Worm (Caenorhabditis elegans): ENCODE measurements around the gene C32D5.4.

The C32D5.4 gene

DNA sequence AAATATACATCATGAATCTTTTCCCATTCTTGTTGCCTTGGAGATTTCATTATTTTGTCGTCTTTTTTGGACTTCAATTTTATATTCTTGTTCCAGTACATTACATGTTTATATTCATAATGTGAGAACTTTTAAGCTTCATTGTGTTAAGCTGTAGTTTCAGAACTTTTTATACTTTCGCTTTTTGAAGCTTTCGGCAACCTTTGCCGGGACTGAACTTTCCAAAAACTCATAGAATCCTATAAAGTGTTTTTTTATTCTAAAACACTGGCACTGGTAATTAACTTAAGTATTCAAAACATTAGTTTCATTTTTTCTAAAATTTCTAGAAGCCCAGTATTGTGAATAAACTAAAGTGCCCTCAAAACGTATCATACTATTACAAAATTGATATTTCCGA, at the start of gene C32D5.4:
C32D5.4 (minus strand) TSS at position 101 of the 400 bp plus-strand sequence.
- TF ChIP-seq F33H1.4 (GFP tag; IDR thresholded peaks at IDR 0.05) (no peak), lin-40 (tag; optimal IDR thresholded peaks at IDR 0.05) (no peak), unc-62 (GFP tag; optimal IDR thresholded peaks at IDR 0.05) (no peak), F52B5.7 (tag; optimal IDR thresholded peaks at IDR 0.05) (no peak), nhr-27 (tag; optimal IDR thresholded peaks at IDR 0.05) (no peak), madf-10 (tag; optimal IDR thresholded peaks at IDR 0.05) (no peak), ztf-3 (GFP tag; optimal IDR thresholded peaks at IDR 0.05) (no peak), ceh-79 (tag; optimal IDR thresholded peaks at IDR 0.05) (no peak), bed-1 (GFP tag; IDR thresholded peaks at IDR 0.05) (no peak), snpc-3.4 (tag; optimal IDR thresholded peaks at IDR 0.05) (no peak), Y95B8A.8 (GFP tag; IDR thresholded peaks at IDR 0.05) (no peak), lin-35 (GFP tag; optimal IDR thresholded peaks at IDR 0.05) (no peak), rec-8 (tag; optimal IDR thresholded peaks at IDR 0.05) (no peak), ets-4 (GFP tag; optimal IDR thresholded peaks at IDR 0.05) (no peak), nfyb-1 (GFP tag; IDR thresholded peaks at IDR 0.05) (no peak), ztf-28 (GFP tag; IDR thresholded peaks at IDR 0.05) (no peak)

DNA sequence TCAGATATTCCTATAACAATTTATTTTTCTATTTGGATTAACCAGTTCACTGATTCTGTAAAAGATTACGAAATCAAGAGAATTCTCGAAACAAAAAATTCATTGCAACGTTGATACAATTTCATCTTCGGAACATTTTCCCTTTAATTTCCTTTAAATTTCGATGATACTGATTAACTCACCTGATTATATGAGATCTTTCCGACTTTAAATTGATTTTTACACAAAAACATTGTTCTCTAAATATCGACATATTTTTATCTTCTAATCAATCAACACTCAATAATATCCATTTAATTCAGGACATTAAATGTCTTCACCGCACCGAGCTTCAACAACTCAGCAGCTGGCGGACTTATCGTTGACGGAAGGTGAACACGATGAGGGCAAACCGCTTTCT, 48.1 kb upstream of the C32D5.4 start, which contains the start of gene lin-23:
lin-23 (plus strand) TSS at position 301 of the 400 bp plus-strand sequence.
- TF ChIP-seq madf-10 (tag; optimal IDR thresholded peaks at IDR 0.05) = no peak
- no peak for TF ChIP-seq ztf-22 (GFP tag; optimal IDR thresholded peaks at IDR 0.05)
- no peak for TF ChIP-seq let-526 (GFP tag; IDR thresholded peaks at IDR 0.05)
- no peak for TF ChIP-seq lsl-1 (GFP tag; optimal IDR thresholded peaks at IDR 0.05)
- TF ChIP-seq snpc-4 (GFP tag; optimal IDR thresholded peaks at IDR 0.05) = no peak
- TF ChIP-seq snpc-4 (tag; optimal IDR thresholded peaks at IDR 0.05) = no peak
- TF ChIP-seq lag-1 (GFP tag; IDR thresholded peaks at IDR 0.05) = no peak
- no peak for TF ChIP-seq somi-1 (GFP tag; optimal IDR thresholded peaks at IDR 0.05)
- no peak for TF ChIP-seq F55B11.4 (tag; optimal IDR thresholded peaks at IDR 0.05; ENCODE audit: borderline replicate concordance, insufficient read depth)
- TF ChIP-seq Y56A3A.18 (GFP tag; IDR thresholded peaks at IDR 0.05) = no peak
- no peak for TF ChIP-seq F33H1.4 (GFP tag; IDR thresholded peaks at IDR 0.05)
- TF ChIP-seq unc-130 (GFP tag; optimal IDR thresholded peaks at IDR 0.05) = no peak

DNA sequence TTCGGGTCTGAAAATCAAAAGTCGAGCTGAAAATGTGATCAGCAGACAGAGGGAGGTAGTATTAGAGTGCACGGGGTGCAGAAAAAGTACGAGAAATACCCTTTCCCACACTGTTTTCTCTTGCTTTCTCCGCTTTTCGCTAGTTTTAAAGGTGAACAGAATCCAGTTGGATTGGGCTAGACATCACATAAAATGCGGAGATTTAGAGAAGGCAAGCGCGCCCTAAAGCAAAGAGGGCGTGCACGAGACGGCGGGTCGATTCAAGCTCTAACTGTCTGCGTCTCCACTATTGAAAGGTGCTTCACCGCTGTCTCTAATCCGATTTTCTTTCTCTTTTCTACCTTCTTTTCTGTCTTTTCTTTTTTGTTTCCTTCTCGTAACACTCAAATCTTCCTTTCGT, 47.2 kb upstream of the C32D5.4 start:
- TF ChIP-seq lir-1 (GFP tag; conservative IDR thresholded peaks at IDR 0.05) = peak; percentile 67; the same call in 1 of the 2 replicates
- peak; percentile 41; the same call in 1 of the 2 replicates for TF ChIP-seq egrh-3 (GFP tag; IDR thresholded peaks at IDR 0.05)
- TF ChIP-seq snpc-4 (GFP tag; optimal IDR thresholded peaks at IDR 0.05) = no peak
- peak; percentile 31 to 63 (median 53) for TF ChIP-seq snpc-4 (tag; optimal IDR thresholded peaks at IDR 0.05)
- TF ChIP-seq F57A8.1 (GFP tag; optimal IDR thresholded peaks at IDR 0.05) = no peak
- TF ChIP-seq nfyb-1 (GFP tag; IDR thresholded peaks at IDR 0.05) = peak; percentile 80
- peak; percentile 78 for TF ChIP-seq ceh-27 (GFP tag; optimal IDR thresholded peaks at IDR 0.05)
- peak; percentile 81 for TF ChIP-seq madf-6 (GFP tag; IDR thresholded peaks at IDR 0.05)
- TF ChIP-seq hlh-12 (tag; optimal IDR thresholded peaks at IDR 0.05) = no peak
- peak; percentile 97 for TF ChIP-seq hmg-1.2 (GFP tag; IDR thresholded peaks at IDR 0.05)
- peak; percentile 20 for TF ChIP-seq ztf-26 (tag; optimal IDR thresholded peaks at IDR 0.05)
- TF ChIP-seq cebp-2 (GFP tag; IDR thresholded peaks at IDR 0.05) = no peak
- no peak for TF ChIP-seq unc-62 (GFP tag; optimal IDR thresholded peaks at IDR 0.05)
- TF ChIP-seq aptf-2 (GFP tag; conservative IDR thresholded peaks at IDR 0.05) = no peak
- TF ChIP-seq F10E7.11 (tag; optimal IDR thresholded peaks at IDR 0.05) = no peak
- no peak for TF ChIP-seq F57C9.4 (tag; optimal IDR thresholded peaks at IDR 0.05)
- peak; percentile 58 for TF ChIP-seq tlf-1 (GFP tag; optimal IDR thresholded peaks at IDR 0.05)
- TF ChIP-seq lsl-1 (GFP tag; optimal IDR thresholded peaks at IDR 0.05) = peak; percentile 75
- no peak for TF ChIP-seq nfya-1 (tag; optimal IDR thresholded peaks at IDR 0.05; ENCODE audit: borderline replicate concordance, insufficient read depth)
- peak; percentile 95 for TF ChIP-seq mcd-1 (GFP tag; IDR thresholded peaks at IDR 0.05)
- peak; percentile 72 for TF ChIP-seq lin-54 (GFP tag; optimal IDR thresholded peaks at IDR 0.05)
- TF ChIP-seq hsf-1 (GFP tag; IDR thresholded peaks at IDR 0.05) = no peak
- peak; percentile 57 for TF ChIP-seq efl-1 (GFP tag; optimal IDR thresholded peaks at IDR 0.05)
- TF ChIP-seq F49E8.2 (tag; optimal IDR thresholded peaks at IDR 0.05; ENCODE audit: insufficient read depth) = peak; percentile 89
- no peak for TF ChIP-seq aptf-3 (GFP tag; IDR thresholded peaks at IDR 0.05)

Measured in whole organism, young adult.